In genomic region chrIII:5708024-5708423, ce11 we compare ENCODE assay signal across 1 worm cellular context.
TF ChIP-seq lines count a peak whose summit lies in the region.

No protein-coding gene starts in this region.

TF ChIP-seq in whole organism, L4 larva, 104 proteins besides CTCF, POLR2A, EP300 and RAD21 (continued from another document):
- no peak for TF ChIP-seq duxl-1 (tag; optimal IDR thresholded peaks at IDR 0.05; lab: Kevin White, UChicago; ENCODE audit: poor library complexity)
- TF ChIP-seq lim-7 (GFP tag; IDR thresholded peaks at IDR 0.05; lab: Robert Waterston, UW) = no peak
- TF ChIP-seq ces-1 (GFP tag; optimal IDR thresholded peaks at IDR 0.05; lab: Kevin White, UChicago) = no peak
- TF ChIP-seq lin-39 (tag; optimal IDR thresholded peaks at IDR 0.05; lab: Kevin White, UChicago) = no peak
- TF ChIP-seq nhr-6 (tag; optimal IDR thresholded peaks at IDR 0.05; lab: Kevin White, UChicago) = no peak
- TF ChIP-seq egl-43 (GFP tag; IDR thresholded peaks at IDR 0.05; lab: Robert Waterston, UW) = 0 out of 2 replicates have a peak, but pooled peaks have one; percentile 29
- no peak for TF ChIP-seq ceh-62 (tag; optimal IDR thresholded peaks at IDR 0.05; lab: Kevin White, UChicago)
- TF ChIP-seq nhr-48 (tag; optimal IDR thresholded peaks at IDR 0.05; lab: Kevin White, UChicago) = no peak
- TF ChIP-seq ceh-20 (GFP tag; IDR thresholded peaks at IDR 0.05; lab: Robert Waterston, UW) = no peak
- TF ChIP-seq unc-39 (tag; optimal IDR thresholded peaks at IDR 0.05; lab: Kevin White, UChicago) = no peak
- TF ChIP-seq Y75B8A.6 (GFP tag; IDR thresholded peaks at IDR 0.05; lab: Robert Waterston, UW) = no peak
- TF ChIP-seq nhr-77 (tag; optimal IDR thresholded peaks at IDR 0.05; lab: Kevin White, UChicago) = no peak
